Worm (Caenorhabditis elegans) whole organism, young adult: ENCODE measurements around the gene str-63.

Experiments used
- C17E4.6 ChIP-seq: fragments of 200-800 bp; sonication (Bioruptor generic); IDR thresholded peaks from 2 replicates; pipeline ENCODE4 v1.3.6; 2022; ENCODE audit warnings: missing genetic modification reagents, missing genetic modification characterization, missing compliant biosample characterization
- F10E7.11 ChIP-seq: sonication (generic microtip); optimal IDR thresholded peaks from 2 replicates; lab custom pipeline; 2017; ENCODE audit warnings: mild to moderate bottlenecking, missing genetic modification characterization, moderate library complexity, missing compliant biosample characterization
- F49E8.2 ChIP-seq: sonication (generic microtip); optimal IDR thresholded peaks from 3 replicates; lab custom pipeline; 2017; ENCODE audit warnings: missing genetic modification characterization, mild to moderate bottlenecking, missing compliant biosample characterization, antibody characterized with exemption, moderate library complexity; ENCODE audit not compliant: insufficient read depth
- F55B11.4 ChIP-seq: sonication (generic microtip); optimal IDR thresholded peaks from 2 replicates; lab custom pipeline; 2016; ENCODE audit warnings: missing compliant biosample characterization, missing genetic modification characterization, borderline replicate concordance; ENCODE audit not compliant: insufficient read depth
- Y56A3A.18 ChIP-seq: fragments of 200-800 bp; sonication (Bioruptor generic); IDR thresholded peaks from 2 replicates; pipeline ENCODE4 v1.3.6; 2022; ENCODE audit warnings: missing genetic modification reagents, missing genetic modification characterization, missing compliant biosample characterization
- Y67H2A.10 ChIP-seq: fragments of 200-800 bp; sonication (Bioruptor generic); conservative IDR thresholded peaks from 2 replicates; pipeline ENCODE4 v1.3.6; 2022; ENCODE audit warnings: missing genetic modification reagents, missing genetic modification characterization, missing compliant biosample characterization
- aptf-2 ChIP-seq: fragments of 200-800 bp; sonication (Bioruptor generic); conservative IDR thresholded peaks from 2 replicates; pipeline ENCODE4 v1.3.6; 2022; ENCODE audit warnings: missing genetic modification reagents, missing genetic modification characterization, missing compliant biosample characterization
- atf-7 ChIP-seq: sonication (generic microtip); optimal IDR thresholded peaks from 2 replicates; lab custom pipeline; 2017; ENCODE audit warnings: mild to moderate bottlenecking, missing genetic modification characterization, missing compliant biosample characterization
- attf-5 ChIP-seq: fragments of 200-800 bp; sonication (Bioruptor generic); optimal IDR thresholded peaks from 2 replicates; lab custom pipeline; 2018; ENCODE audit warnings: mild to moderate bottlenecking, missing genetic modification characterization, missing compliant biosample characterization
- attf-6 ChIP-seq: fragments of 200-800 bp; sonication (Bioruptor generic); IDR thresholded peaks from 2 replicates; pipeline ENCODE4 v1.3.6; 2022; ENCODE audit warnings: missing genetic modification reagents, missing genetic modification characterization, missing compliant biosample characterization
- cebp-1 ChIP-seq, 2 experiments: fragments of 200-800 bp in 1 of 2; sonication (Bioruptor generic) in 1 of 2; sonication (generic microtip) in 1 of 2; IDR thresholded peaks in 1 of 2; optimal IDR thresholded peaks in 1 of 2; 2 replicates each; pipeline versions ENCODE4 v1.3.6 to Lab custom; 2017 to 2022; ENCODE audit warnings: missing compliant biosample characterization in 2 of 2, missing genetic modification characterization in 2 of 2, mild to moderate bottlenecking in 1 of 2, missing genetic modification reagents in 1 of 2, moderate library complexity in 1 of 2
- ceh-100 ChIP-seq: fragments of 200-800 bp; sonication (Bioruptor generic); IDR thresholded peaks from 2 replicates; pipeline ENCODE4 v1.3.6; 2022; ENCODE audit warnings: missing genetic modification reagents, missing genetic modification characterization, missing compliant biosample characterization
- ceh-27 ChIP-seq: fragments of 200-800 bp; sonication (Bioruptor generic); optimal IDR thresholded peaks from 2 replicates; lab custom pipeline; 2018; ENCODE audit warnings: mild to moderate bottlenecking, missing genetic modification characterization, moderate library complexity, missing compliant biosample characterization
- ceh-58 ChIP-seq: fragments of 200-800 bp; sonication (Bioruptor generic); IDR thresholded peaks from 2 replicates; pipeline ENCODE4 v1.3.6; 2022; ENCODE audit warnings: missing genetic modification characterization, missing compliant biosample characterization
- chd-7 ChIP-seq: sonication (generic microtip); optimal IDR thresholded peaks from 2 replicates; lab custom pipeline; 2016; ENCODE audit warnings: mild to moderate bottlenecking, missing genetic modification characterization, moderate library complexity, missing compliant biosample characterization
- egl-18 ChIP-seq: fragments of 200-800 bp; sonication (Bioruptor generic); IDR thresholded peaks from 2 replicates; pipeline ENCODE4 v1.3.6; 2022; ENCODE audit warnings: missing genetic modification reagents, missing genetic modification characterization, missing compliant biosample characterization
- ekl-4 ChIP-seq: fragments of 200-800 bp; sonication (Bioruptor generic); IDR thresholded peaks from 2 replicates; pipeline ENCODE4 v1.3.6; 2022; ENCODE audit warnings: missing genetic modification reagents, missing genetic modification characterization, missing compliant biosample characterization
- ets-4 ChIP-seq: fragments of 200-800 bp; sonication (Bioruptor generic); optimal IDR thresholded peaks from 2 replicates; lab custom pipeline; 2018; ENCODE audit warnings: mild to moderate bottlenecking, missing genetic modification characterization, missing compliant biosample characterization
- him-1 ChIP-seq: sonication (generic microtip); optimal IDR thresholded peaks from 2 replicates; lab custom pipeline; 2016; ENCODE audit warnings: missing genotype, missing genetic modification reagents, missing genetic modification characterization, missing compliant biosample characterization
- hmg-1.2 ChIP-seq: fragments of 200-800 bp; sonication (Bioruptor generic); IDR thresholded peaks from 2 replicates; pipeline ENCODE4 v1.3.6; 2022; ENCODE audit warnings: missing genetic modification reagents, missing genetic modification characterization, missing compliant biosample characterization
- hrde-1 ChIP-seq: sonication (generic microtip); optimal IDR thresholded peaks from 2 replicates; lab custom pipeline; 2016; ENCODE audit warnings: missing genetic modification characterization, mild to moderate bottlenecking, missing compliant biosample characterization, moderate library complexity, missing genotype, missing genetic modification reagents, borderline replicate concordance
- hsf-1 ChIP-seq: fragments of 200-800 bp; sonication (Bioruptor generic); IDR thresholded peaks from 2 replicates; pipeline ENCODE4 v1.3.6; 2022; ENCODE audit warnings: missing genetic modification reagents, missing genetic modification characterization, missing compliant biosample characterization
- let-526 ChIP-seq: fragments of 200-800 bp; sonication (Bioruptor generic); IDR thresholded peaks from 2 replicates; pipeline ENCODE4 v1.3.6; 2022; ENCODE audit warnings: missing genetic modification reagents, missing genetic modification characterization, missing compliant biosample characterization
- lsl-1 ChIP-seq: fragments of 200-800 bp; sonication (Bioruptor generic); optimal IDR thresholded peaks from 2 replicates; lab custom pipeline; 2018; ENCODE audit warnings: mild to moderate bottlenecking, missing genetic modification characterization, moderate library complexity, missing compliant biosample characterization
- nfya-1 ChIP-seq: sonication (generic microtip); optimal IDR thresholded peaks from 2 replicates; lab custom pipeline; 2017; ENCODE audit warnings: antibody characterized with exemption, missing compliant biosample characterization, missing genetic modification characterization, borderline replicate concordance; ENCODE audit not compliant: insufficient read depth
- nfya-2 ChIP-seq: fragments of 200-800 bp; sonication (Bioruptor generic); IDR thresholded peaks from 2 replicates; pipeline ENCODE4 v1.3.6; 2022; ENCODE audit warnings: missing genetic modification reagents, missing genetic modification characterization, missing compliant biosample characterization
- nhr-80 ChIP-seq: sonication (generic microtip); optimal IDR thresholded peaks from 2 replicates; lab custom pipeline; 2016; ENCODE audit warnings: missing genetic modification characterization, missing compliant biosample characterization
- pbrm-1 ChIP-seq: fragments of 200-800 bp; sonication (Bioruptor generic); IDR thresholded peaks from 2 replicates; pipeline ENCODE4 v1.3.6; 2022; ENCODE audit warnings: missing genetic modification reagents, missing genetic modification characterization, missing compliant biosample characterization
- pha-4 ChIP-seq: fragments of 150-350 bp; sonication (generic microtip); optimal IDR thresholded peaks from 2 replicates; lab custom pipeline; 2014; ENCODE audit warnings: missing biosample characterization, missing genetic modification reagents, missing genetic modification characterization
- rec-8 ChIP-seq, 2 experiments: sonication (generic microtip); optimal IDR thresholded peaks; 2 replicates each; lab custom pipeline; 2016; ENCODE audit warnings: mild to moderate bottlenecking in 2 of 2, missing genetic modification characterization in 2 of 2, missing genetic modification reagents in 2 of 2, missing genotype in 2 of 2, missing biosample characterization in 1 of 2, missing compliant biosample characterization in 1 of 2, moderate library complexity in 1 of 2
- rpc-1 ChIP-seq, 2 experiments: fragments of 150-350 bp in 1 of 2; sonication (generic microtip) in 1 of 2; optimal IDR thresholded peaks; 2 replicates each; lab custom pipeline; 2014 to 2018; ENCODE audit warnings: missing biosample characterization in 1 of 2, missing genetic modification characterization in 1 of 2, missing genetic modification reagents in 1 of 2, missing genotype in 1 of 2
- sea-2 ChIP-seq: fragments of 200-800 bp; sonication (Bioruptor generic); IDR thresholded peaks from 2 replicates; pipeline ENCODE4 v1.3.6; 2022; ENCODE audit warnings: missing genetic modification characterization, missing compliant biosample characterization
- somi-1 ChIP-seq: fragments of 200-800 bp; sonication (Bioruptor generic); optimal IDR thresholded peaks from 2 replicates; lab custom pipeline; 2018; ENCODE audit warnings: mild to moderate bottlenecking, missing genetic modification characterization, missing compliant biosample characterization

str-63 gene

DNA sequence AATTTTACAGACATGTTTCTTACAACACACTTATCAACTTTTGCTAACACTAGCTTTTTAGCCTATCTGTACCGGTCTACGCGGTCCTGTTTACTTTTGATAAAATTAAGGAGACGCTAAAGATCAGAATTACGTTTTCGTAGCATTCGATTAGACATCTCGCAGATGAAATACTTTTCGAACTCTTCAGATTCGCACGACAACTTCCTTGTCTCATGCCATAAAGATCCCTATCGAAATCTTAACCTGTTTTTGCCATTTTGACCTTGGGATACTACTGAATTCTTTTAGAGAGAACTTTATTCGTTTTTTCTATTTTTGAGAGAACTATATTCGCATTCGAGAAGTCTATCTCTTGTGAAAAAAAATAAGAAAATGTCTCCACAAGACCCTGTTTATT lies 18.0 kb upstream of the str-63 start, which contains the start of gene C17B7.5:
C17B7.5 (plus strand) TSS at position 301 of the 400 bp plus-strand sequence.
- TF ChIP-seq atf-7 (tag; lab: Kevin White, UChicago) (no peak), Y56A3A.18 (GFP tag; lab: Robert Waterston, UW) (no peak), rpc-1 (optimal IDR thresholded peaks at IDR 0.05; lab: Kevin White, UChicago) (no peak), rpc-1 (tag; optimal IDR thresholded peaks at IDR 0.05; lab: Kevin White, UChicago) (no peak), pha-4 (tag; lab: Kevin White, UChicago) (no peak), Y67H2A.10 (GFP tag; lab: Robert Waterston, UW) (no peak), let-526 (GFP tag; lab: Robert Waterston, UW) (no peak), attf-5 (GFP tag; lab: Kevin White, UChicago) (no peak)

DNA sequence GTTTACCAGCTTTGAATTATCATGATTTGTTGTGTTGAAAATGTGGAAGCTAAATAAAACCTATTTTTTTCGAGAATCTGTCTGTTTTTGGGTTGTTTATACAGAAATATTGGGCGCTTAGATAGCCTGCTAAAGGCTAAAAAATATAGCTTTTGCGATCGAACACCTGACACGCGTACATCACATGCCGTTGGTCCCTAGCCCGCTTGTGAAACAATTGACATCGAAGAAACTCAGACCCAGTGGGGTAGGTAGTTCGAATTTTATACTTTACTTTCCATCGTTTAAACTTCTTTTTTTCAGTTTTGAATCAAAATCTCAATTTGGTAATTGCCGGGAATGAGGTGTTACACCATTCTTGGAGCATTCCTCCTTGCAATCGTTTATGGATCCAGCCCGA lies 12.4 kb upstream of the str-63 start, which contains the start of gene C17B7.4:
C17B7.4 (plus strand) TSS at position 301 of the 400 bp plus-strand sequence.
- TF ChIP-seq nhr-80 (no peak), hrde-1 (tag; lab: Kevin White, UChicago) (no peak), rec-8 (tag; optimal IDR thresholded peaks at IDR 0.05; lab: Kevin White, UChicago) (no peak), F49E8.2 (tag; lab: Kevin White, UChicago) (no peak), rpc-1 (optimal IDR thresholded peaks at IDR 0.05; lab: Kevin White, UChicago) (no peak), rpc-1 (tag; optimal IDR thresholded peaks at IDR 0.05; lab: Kevin White, UChicago) (no peak), attf-6 (GFP tag; lab: Robert Waterston, UW) (no peak), ekl-4 (GFP tag; lab: Robert Waterston, UW) (no peak), hmg-1.2 (GFP tag; lab: Robert Waterston, UW) (no peak), cebp-1 (GFP tag; IDR thresholded peaks at IDR 0.05; lab: Robert Waterston, UW) (no peak), cebp-1 (tag; optimal IDR thresholded peaks at IDR 0.05; lab: Kevin White, UChicago) (no peak), ceh-100 (GFP tag; lab: Robert Waterston, UW) (no peak)

ce11 chrV:3341906-3342305 lies 9.5 kb upstream of the str-63 start, which contains the start of gene C17B7.10:
C17B7.10 (minus strand) TSS chrV:3342006.
- TF ChIP-seq C17E4.6 (GFP tag; lab: Robert Waterston, UW) (0 out of 2 replicates have a peak, but pooled peaks have one; percentile 30), F10E7.11 (tag; lab: Kevin White, UChicago) (no peak)

DNA sequence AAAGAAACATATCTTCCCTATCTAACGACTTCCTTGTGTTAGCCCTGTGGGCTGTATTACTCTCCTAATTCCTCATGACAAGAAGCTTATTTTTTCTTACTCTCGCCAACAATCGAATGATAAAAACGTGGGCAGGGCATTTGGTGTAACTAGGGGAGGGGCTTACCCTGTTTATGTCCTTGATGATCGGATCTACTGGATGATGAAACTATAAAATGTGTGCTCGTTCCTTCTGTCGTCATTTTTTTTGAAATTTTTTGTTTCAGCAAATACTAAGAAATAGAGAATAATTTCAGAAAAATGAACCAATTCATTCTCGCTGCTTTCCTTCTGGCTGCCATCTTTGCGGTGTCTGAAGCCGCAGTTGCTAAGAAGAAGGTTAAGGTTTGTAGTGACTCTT lies 8.9 kb upstream of the str-63 start, which contains the start of gene C17B7.3:
C17B7.3 (plus strand) TSS at position 301 of the 400 bp plus-strand sequence.
- TF ChIP-seq sea-2 (GFP tag; lab: Robert Waterston, UW) = no peak
- no peak for TF ChIP-seq somi-1 (GFP tag; lab: Kevin White, UChicago)
- no peak for TF ChIP-seq C17E4.6 (GFP tag; lab: Robert Waterston, UW)
- TF ChIP-seq hrde-1 (tag; lab: Kevin White, UChicago) = no peak
- TF ChIP-seq nfya-1 (tag; lab: Kevin White, UChicago) = no peak
- TF ChIP-seq aptf-2 = no peak
- no peak for TF ChIP-seq F55B11.4
- no peak for TF ChIP-seq lsl-1 (GFP tag; lab: Kevin White, UChicago)
- no peak for TF ChIP-seq ceh-27 (GFP tag; lab: Kevin White, UChicago)
- TF ChIP-seq him-1 (tag; lab: Kevin White, UChicago) = no peak
- no peak for TF ChIP-seq ceh-58 (GFP tag; lab: Robert Waterston, UW)
- TF ChIP-seq pbrm-1 = no peak
- no peak for TF ChIP-seq hsf-1 (GFP tag; lab: Robert Waterston, UW)
- TF ChIP-seq egl-18 (GFP tag; lab: Robert Waterston, UW) = no peak
- no peak for TF ChIP-seq ets-4 (GFP tag; lab: Kevin White, UChicago)
- no peak for TF ChIP-seq F10E7.11 (tag; lab: Kevin White, UChicago)
- no peak for TF ChIP-seq nfya-2 (GFP tag; lab: Robert Waterston, UW)
- no peak for TF ChIP-seq chd-7
